Fruit fly (Drosophila melanogaster) whole organism, embryonic: ENCODE results near the gene CG34041.

ENCODE experiments used
- Bteb2 ChIP-seq: fragments of 200-800 bp; sonication (Bioruptor generic); optimal IDR thresholded peaks from 2 replicates; lab custom pipeline; 2016; ENCODE audit warnings: missing biosample characterization, missing genetic modification characterization
- CG10147 ChIP-seq: fragments of 200-800 bp; sonication (Bioruptor generic); optimal IDR thresholded peaks from 2 replicates; lab custom pipeline; 2019; ENCODE audit warnings: missing biosample characterization, mild to moderate bottlenecking, missing genetic modification characterization, moderate library complexity
- CG10209 ChIP-seq: fragments of 200-800 bp; sonication (Bioruptor generic); optimal IDR thresholded peaks from 3 replicates; lab custom pipeline; 2017; ENCODE audit warnings: missing biosample characterization, mild to moderate bottlenecking, missing genetic modification characterization, missing genetic modification reagents
- CG11093 ChIP-seq: fragments of 200-800 bp; sonication (Bioruptor generic); IDR thresholded peaks from 3 replicates; pipeline ENCODE4 v1.3.6; 2022; ENCODE audit warnings: missing biosample characterization, missing genetic modification characterization
- CG12391 ChIP-seq: fragments of 200-800 bp; sonication (Bioruptor generic); optimal IDR thresholded peaks from 3 replicates; lab custom pipeline; 2018; ENCODE audit warnings: missing biosample characterization, mild to moderate bottlenecking, missing genetic modification characterization, moderate library complexity
- CG13894 ChIP-seq: fragments of 200-800 bp; sonication (Bioruptor generic); optimal IDR thresholded peaks from 3 replicates; lab custom pipeline; 2018; ENCODE audit warnings: missing biosample characterization, mild to moderate bottlenecking, missing genetic modification characterization, moderate library complexity
- CG14050 ChIP-seq: fragments of 200-800 bp; sonication (Bioruptor generic); IDR thresholded peaks from 3 replicates; pipeline ENCODE4 v1.3.6; 2022; ENCODE audit warnings: missing biosample characterization, missing genetic modification characterization
- CG14667 ChIP-seq: fragments of 200-800 bp; sonication (Bioruptor generic); IDR thresholded peaks from 2 replicates; pipeline ENCODE4 v1.3.6; 2022; ENCODE audit warnings: missing biosample characterization, missing genetic modification characterization
- CG15479 ChIP-seq: fragments of 200-800 bp; sonication (Bioruptor generic); optimal IDR thresholded peaks from 3 replicates; lab custom pipeline; 2019; ENCODE audit warnings: missing biosample characterization, mild to moderate bottlenecking, missing genetic modification characterization, moderate library complexity
- CG17359 ChIP-seq: fragments of 200-800 bp; sonication (Bioruptor generic); optimal IDR thresholded peaks from 3 replicates; lab custom pipeline; 2018; ENCODE audit warnings: missing biosample characterization, mild to moderate bottlenecking, missing genetic modification characterization, moderate library complexity
- CG17385 ChIP-seq: fragments of 200-800 bp; sonication (Bioruptor generic); optimal IDR thresholded peaks from 3 replicates; lab custom pipeline; 2018; ENCODE audit warnings: missing biosample characterization, mild to moderate bottlenecking, missing genetic modification characterization
- CG17912 ChIP-seq: fragments of 200-800 bp; sonication (Bioruptor generic); optimal IDR thresholded peaks from 2 replicates; lab custom pipeline; 2018; ENCODE audit warnings: missing biosample characterization, mild to moderate bottlenecking, missing genetic modification characterization
- CG18599 ChIP-seq: fragments of 200-800 bp; sonication (Bioruptor generic); optimal IDR thresholded peaks from 3 replicates; lab custom pipeline; 2017; ENCODE audit warnings: missing biosample characterization, missing genetic modification characterization, mild to moderate bottlenecking, moderate library complexity, missing genetic modification reagents
- CG2678 ChIP-seq: fragments of 200-800 bp; sonication (Bioruptor generic); optimal IDR thresholded peaks from 3 replicates; lab custom pipeline; 2019; ENCODE audit warnings: missing biosample characterization, mild to moderate bottlenecking, missing genetic modification characterization, moderate library complexity
- CG32532 ChIP-seq: fragments of 200-800 bp; sonication (Bioruptor generic); IDR thresholded peaks from 2 replicates; pipeline ENCODE4 v1.3.6; 2022; ENCODE audit warnings: missing biosample characterization, missing genetic modification characterization
- CG32772 ChIP-seq: fragments of 200-800 bp; sonication (Bioruptor generic); IDR thresholded peaks from 2 replicates; pipeline ENCODE4 v1.3.6; 2022; ENCODE audit warnings: missing biosample characterization, missing genetic modification characterization
- CG3281 ChIP-seq: fragments of 200-800 bp; sonication (Bioruptor generic); optimal IDR thresholded peaks from 3 replicates; lab custom pipeline; 2017; ENCODE audit warnings: missing biosample characterization, mild to moderate bottlenecking, missing genetic modification characterization
- CG3847 ChIP-seq: fragments of 200-800 bp; sonication (Bioruptor generic); IDR thresholded peaks from 2 replicates; pipeline ENCODE4 v1.3.6; 2022; ENCODE audit warnings: missing biosample characterization, missing genetic modification characterization
- CG3995 ChIP-seq: fragments of 200-800 bp; sonication (Bioruptor generic); optimal IDR thresholded peaks from 3 replicates; lab custom pipeline; 2016; ENCODE audit warnings: missing biosample characterization, missing genetic modification characterization
- CG6765 ChIP-seq: fragments of 200-800 bp; sonication (Bioruptor generic); optimal IDR thresholded peaks from 3 replicates; lab custom pipeline; 2017; ENCODE audit warnings: missing biosample characterization, mild to moderate bottlenecking, missing genetic modification characterization
- CG7271 ChIP-seq: fragments of 200-800 bp; sonication (Bioruptor generic); optimal IDR thresholded peaks from 2 replicates; lab custom pipeline; 2018; ENCODE audit warnings: missing biosample characterization, mild to moderate bottlenecking, missing genetic modification characterization, moderate library complexity
- CG7556 ChIP-seq: fragments of 200-800 bp; sonication (Bioruptor generic); optimal IDR thresholded peaks from 2 replicates; lab custom pipeline; 2017; ENCODE audit warnings: missing biosample characterization, mild to moderate bottlenecking, missing genetic modification characterization
- CG7839 ChIP-seq: fragments of 200-800 bp; sonication (Bioruptor generic); optimal IDR thresholded peaks from 3 replicates; lab custom pipeline; 2018; ENCODE audit warnings: missing biosample characterization, mild to moderate bottlenecking, missing genetic modification characterization, moderate library complexity
- CG8290 ChIP-seq, 3 experiments: fragments of 200-800 bp; sonication (Bioruptor generic); optimal IDR thresholded peaks; 2 replicates each; lab custom pipeline; 2016 to 2019; ENCODE audit warnings: missing biosample characterization in 3 of 3, missing genetic modification characterization in 3 of 3, mild to moderate bottlenecking in 2 of 3, moderate library complexity in 1 of 3
- Dbx ChIP-seq: fragments of 200-800 bp; sonication (Bioruptor generic); IDR thresholded peaks from 3 replicates; pipeline ENCODE4 v1.3.6; 2022; ENCODE audit warnings: missing biosample characterization, missing genetic modification characterization
- Fer1 ChIP-seq: fragments of 200-800 bp; sonication (Bioruptor generic); optimal IDR thresholded peaks from 2 replicates; lab custom pipeline; 2017; ENCODE audit warnings: missing biosample characterization, mild to moderate bottlenecking, missing genetic modification characterization
- Fer2 ChIP-seq: fragments of 200-800 bp; sonication (Bioruptor generic); optimal IDR thresholded peaks from 2 replicates; lab custom pipeline; 2018; ENCODE audit warnings: missing biosample characterization, mild to moderate bottlenecking, missing genetic modification characterization, moderate library complexity
- Hey ChIP-seq: fragments of 200-800 bp; sonication (Bioruptor generic); optimal IDR thresholded peaks from 3 replicates; lab custom pipeline; 2018; ENCODE audit warnings: missing biosample characterization, mild to moderate bottlenecking, missing genetic modification characterization
- Med ChIP-seq: fragments of 200-800 bp; sonication (Bioruptor generic); peaks from one replicate; lab custom pipeline; 2016; ENCODE audit warnings: missing biosample characterization, missing genetic modification characterization, mild to moderate bottlenecking, inconsistent platforms, moderate library complexity
- Meics ChIP-seq: fragments of 200-800 bp; sonication (Bioruptor generic); optimal IDR thresholded peaks from 2 replicates; lab custom pipeline; 2017; ENCODE audit warnings: missing biosample characterization, mild to moderate bottlenecking, missing genetic modification characterization
- Myb ChIP-seq: fragments of 200-800 bp; sonication (Bioruptor generic); optimal IDR thresholded peaks from 2 replicates; lab custom pipeline; 2016; ENCODE audit warnings: missing biosample characterization, missing genetic modification characterization
- Ssrp ChIP-seq: fragments of 200-800 bp; sonication (Bioruptor generic); optimal IDR thresholded peaks from 2 replicates; lab custom pipeline; 2018; ENCODE audit warnings: missing biosample characterization, mild to moderate bottlenecking, missing genetic modification characterization, moderate library complexity
- abd-A ChIP-seq: fragments of 200-800 bp; sonication (Bioruptor generic); optimal IDR thresholded peaks from 3 replicates; lab custom pipeline; 2019; ENCODE audit warnings: missing biosample characterization, mild to moderate bottlenecking, missing genetic modification characterization, moderate library complexity
- br ChIP-seq: fragments of >200 bp; optimal IDR thresholded peaks from 2 replicates; lab custom pipeline; 2017
- chif ChIP-seq, 2 experiments: fragments of 200-800 bp; sonication (Bioruptor generic); optimal IDR thresholded peaks; 3 replicates each; lab custom pipeline; 2016; ENCODE audit warnings: missing biosample characterization in 2 of 2, missing genetic modification characterization in 2 of 2
- dmrt99B ChIP-seq: fragments of 200-800 bp; sonication (Bioruptor generic); optimal IDR thresholded peaks from 2 replicates; lab custom pipeline; 2018; ENCODE audit warnings: missing biosample characterization, mild to moderate bottlenecking, missing genetic modification characterization, moderate library complexity
- grn ChIP-seq: fragments of 200-800 bp; sonication (Bioruptor generic); optimal IDR thresholded peaks from 3 replicates; lab custom pipeline; 2017; ENCODE audit warnings: missing biosample characterization, missing genetic modification characterization
- ham ChIP-seq: fragments of 200-800 bp; sonication (Bioruptor generic); IDR thresholded peaks from 2 replicates; pipeline ENCODE4 v1.3.6; 2022; ENCODE audit warnings: missing biosample characterization, missing genetic modification characterization
- lab ChIP-seq: fragments of 200-800 bp; sonication (Bioruptor generic); optimal IDR thresholded peaks from 3 replicates; lab custom pipeline; 2017; ENCODE audit warnings: missing biosample characterization, missing genetic modification characterization, mild to moderate bottlenecking, moderate library complexity, missing genetic modification reagents
- lilli ChIP-seq: fragments of 200-800 bp; sonication (Bioruptor generic); optimal IDR thresholded peaks from 3 replicates; lab custom pipeline; 2016; ENCODE audit warnings: missing biosample characterization, missing genetic modification characterization
- lmd ChIP-seq: fragments of 200-800 bp; sonication (Bioruptor generic); IDR thresholded peaks from 2 replicates; pipeline ENCODE4 v1.3.6; 2022; ENCODE audit warnings: missing biosample characterization, missing genetic modification characterization
- lov ChIP-seq, 2 experiments: fragments of 200-800 bp in 1 of 2; fragments of >200 bp in 1 of 2; sonication (Bioruptor generic) in 1 of 2; IDR thresholded peaks in 1 of 2; optimal IDR thresholded peaks in 1 of 2; 2 replicates in 1 of 2; 3 replicates in 1 of 2; pipeline versions ENCODE4 v1.3.6 to Lab custom; 2017 to 2022; ENCODE audit warnings: missing biosample characterization in 1 of 2, missing genetic modification characterization in 1 of 2
- mam ChIP-seq: fragments of 200-800 bp; sonication (Bioruptor generic); optimal IDR thresholded peaks from 3 replicates; lab custom pipeline; 2016; ENCODE audit warnings: missing biosample characterization, missing genetic modification characterization
- nom ChIP-seq: fragments of 200-800 bp; sonication (Bioruptor generic); optimal IDR thresholded peaks from 2 replicates; lab custom pipeline; 2017; ENCODE audit warnings: missing biosample characterization, missing genetic modification characterization, mild to moderate bottlenecking, moderate library complexity, missing genetic modification reagents
- org-1 ChIP-seq: fragments of 200-800 bp; sonication (Bioruptor generic); optimal IDR thresholded peaks from 2 replicates; lab custom pipeline; 2017; ENCODE audit warnings: missing biosample characterization, missing genetic modification characterization
- peb ChIP-seq: fragments of 200-800 bp; sonication (Bioruptor generic); IDR thresholded peaks from 2 replicates; pipeline ENCODE4 v1.3.6; 2022; ENCODE audit warnings: missing biosample characterization, missing genetic modification characterization
- sens-2 ChIP-seq: fragments of 200-800 bp; sonication (Bioruptor generic); IDR thresholded peaks from 2 replicates; pipeline ENCODE4 v1.3.6; 2022; ENCODE audit warnings: missing biosample characterization, missing genetic modification characterization
- shn ChIP-seq: fragments of 200-800 bp; sonication (Bioruptor generic); optimal IDR thresholded peaks from 3 replicates; lab custom pipeline; 2016; ENCODE audit warnings: missing biosample characterization, missing genetic modification characterization
- slbo ChIP-seq: fragments of 200-800 bp; sonication (Bioruptor generic); IDR thresholded peaks from 2 replicates; pipeline ENCODE4 v1.3.6; 2022; ENCODE audit warnings: missing biosample characterization, missing genetic modification characterization
- sob ChIP-seq: fragments of 200-800 bp; sonication (Bioruptor generic); IDR thresholded peaks from 2 replicates; pipeline ENCODE4 v1.3.6; 2022; ENCODE audit warnings: missing biosample characterization, missing genetic modification characterization

CG34041 gene

dm6 chr3R:30550044-30550443 is 42.2 kb downstream of the CG34041 start (continued):
- TF ChIP-seq CG15479 (no peak), CG14667 (GFP tag; lab: Robert Waterston, UW) (peak; percentile 28; the same call in 1 of the 2 replicates), CG32772 (GFP tag; lab: Robert Waterston, UW) (no peak), lmd (GFP tag; lab: Robert Waterston, UW) (0 out of 2 replicates have a peak, but pooled peaks have one; percentile 28), mam (GFP tag; lab: Kevin White, UChicago) (peak; percentile 47), shn (no peak), slbo (GFP tag; lab: Robert Waterston, UW) (peak; percentile 56; the same call in 1 of the 2 replicates), CG13894 (tag; lab: Kevin White, UChicago) (peak; percentile 33), CG32532 (GFP tag; lab: Robert Waterston, UW) (peak; percentile 22; the same call in 1 of the 2 replicates), Bteb2 (GFP tag; lab: Kevin White, UChicago) (no peak), CG7271 (tag; lab: Kevin White, UChicago) (no peak), CG2678 (peak; percentile 43), Ssrp (tag; lab: Kevin White, UChicago) (no peak), CG3281 (peak; percentile 25), lilli (GFP tag; lab: Kevin White, UChicago) (peak; percentile 17), ham (no peak), abd-A (tag; lab: Kevin White, UChicago) (peak; percentile 44), Fer1 (GFP tag; lab: Kevin White, UChicago) (peak; percentile 48), CG18599 (GFP tag; lab: Kevin White, UChicago) (peak; percentile 77), CG12391 (tag; lab: Kevin White, UChicago) (no peak), CG10147 (GFP tag; lab: Kevin White, UChicago) (peak; percentile 4), sens-2 (GFP tag; lab: Robert Waterston, UW) (no peak), peb (GFP tag; lab: Robert Waterston, UW) (no peak), lab (GFP tag; lab: Kevin White, UChicago) (peak; percentile 64), dmrt99B (tag; lab: Kevin White, UChicago) (peak; percentile 38), Fer2 (tag; lab: Kevin White, UChicago) (no peak), grn (no peak), CG3847 (0 out of 2 replicates have a peak, but pooled peaks have one; percentile 20), Myb (GFP tag; lab: Kevin White, UChicago) (peak; percentile 11), CG17359 (peak; percentile 21), CG3995 (GFP tag; lab: Kevin White, UChicago) (no peak), chif (GFP tag; optimal IDR thresholded peaks at IDR 0.05; lab: Kevin White, UChicago) (no peak), CG14050 (GFP tag; lab: Robert Waterston, UW) (no peak), CG10209 (GFP tag; lab: Kevin White, UChicago) (no peak), CG17912 (GFP tag; lab: Kevin White, UChicago) (no peak), Hey (no peak), Med (GFP tag; lab: Kevin White, UChicago) (peak; percentile 81), lov (optimal IDR thresholded peaks at IDR 0.05; lab: Kevin White, UChicago) (no peak), lov (GFP tag; IDR thresholded peaks at IDR 0.05; lab: Robert Waterston, UW) (no peak), br (lab: Kevin White, UChicago) (no peak), CG7556 (GFP tag; lab: Kevin White, UChicago) (peak; percentile 41), CG17385 (GFP tag; lab: Kevin White, UChicago) (peak; percentile 1), Dbx (GFP tag; lab: Robert Waterston, UW) (peak; percentile 37; the same call in 1 of the 3 replicates), nom (GFP tag; lab: Kevin White, UChicago) (no peak), CG6765 (GFP tag; lab: Kevin White, UChicago) (peak; percentile 11), CG7839 (peak; percentile 35), org-1 (peak; percentile 22), CG8290 (GFP tag; optimal IDR thresholded peaks at IDR 0.05; lab: Kevin White, UChicago) (no peak), CG8290 (tag; optimal IDR thresholded peaks at IDR 0.05; lab: Kevin White, UChicago) (peak in 1 of 2 experiments; percentile 54), sob (GFP tag; lab: Robert Waterston, UW) (peak; percentile 34; the same call in 1 of the 2 replicates), CG11093 (no peak), Meics (GFP tag; lab: Kevin White, UChicago) (peak; percentile 31)
